Worm (Caenorhabditis elegans) whole organism, midembryonic: ENCODE results near the gene srj-18.

Experiments used
- cog-1 ChIP-seq: sonication (generic microtip); optimal IDR thresholded peaks from 2 replicates; lab custom pipeline; 2016; ENCODE audit warnings: missing genetic modification characterization, missing compliant biosample characterization
- flt-1 ChIP-seq: fragments of 200-800 bp; sonication (Bioruptor generic); IDR thresholded peaks from 2 replicates; pipeline ENCODE4 v1.3.6; 2022; ENCODE audit warnings: missing genetic modification characterization, missing compliant biosample characterization
- ref-1 ChIP-seq: fragments of 200-800 bp; sonication (Bioruptor generic); conservative IDR thresholded peaks from 2 replicates; pipeline ENCODE4 v1.3.6; 2022; ENCODE audit warnings: missing genetic modification reagents, missing genetic modification characterization, missing compliant biosample characterization
- ztf-29 ChIP-seq: fragments of 200-800 bp; sonication (Bioruptor generic); IDR thresholded peaks from 2 replicates; pipeline ENCODE4 v1.3.6; 2022; ENCODE audit warnings: missing genetic modification reagents, missing genetic modification characterization, missing compliant biosample characterization

DNA sequence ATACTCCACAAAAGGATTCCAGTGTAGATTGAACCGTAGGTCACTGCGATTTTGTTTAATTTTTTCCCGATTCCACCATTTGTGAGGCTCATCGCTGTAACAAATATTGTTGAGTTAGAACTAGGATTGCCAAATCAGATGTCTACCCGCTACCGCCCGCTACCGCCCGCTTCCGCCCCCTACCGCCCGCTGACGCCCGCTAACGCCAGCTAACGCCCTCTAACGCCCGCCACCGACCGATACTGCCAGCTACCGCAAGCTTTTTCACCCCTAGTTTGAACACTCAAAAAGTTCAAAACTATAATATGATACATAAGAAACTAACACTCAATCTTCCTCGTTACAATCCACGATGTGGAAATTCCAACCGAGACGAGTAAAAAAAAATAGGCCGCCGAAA lies 15.7 kb upstream of the srj-18 start:
- TF ChIP-seq ref-1 (GFP tag; lab: Robert Waterston, UW) (no peak), cog-1 (no peak), ztf-29 (GFP tag; lab: Robert Waterston, UW) (no peak), flt-1 (GFP tag; lab: Robert Waterston, UW) (no peak)
